Fruit fly (Drosophila melanogaster): ENCODE data around the gene Srp14.

DNA sequence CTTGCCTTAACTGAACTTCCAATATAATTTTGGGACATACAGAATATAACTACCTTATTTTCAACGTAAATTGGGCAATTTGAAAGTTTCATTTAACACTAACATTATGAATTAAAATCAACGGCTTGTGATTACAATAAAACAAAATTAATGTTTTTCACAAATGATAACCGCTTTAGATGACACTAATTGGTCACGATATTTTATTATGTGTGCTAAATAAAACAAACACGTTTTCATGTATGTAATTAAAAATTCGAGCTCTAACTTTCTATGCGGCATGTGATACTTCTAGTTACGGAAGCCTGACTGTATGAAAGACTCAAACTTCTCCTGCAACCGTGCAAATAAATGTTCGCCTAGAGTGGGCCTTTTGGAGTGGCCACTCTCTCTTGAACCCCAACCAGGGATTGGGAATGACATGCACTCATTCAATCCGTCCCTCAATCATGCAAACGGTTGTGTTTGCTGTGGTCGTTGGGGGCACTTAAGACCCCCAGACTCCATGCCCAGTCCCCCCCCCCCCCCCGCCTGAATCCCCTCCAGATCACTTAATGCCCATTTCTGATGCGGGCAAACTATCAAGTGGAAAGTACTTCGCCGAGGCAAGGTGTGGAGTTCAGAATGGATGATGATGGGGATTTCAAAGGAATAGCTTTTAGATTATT, 15.4 kb downstream of the Srp14 start:
- TF ChIP-seq Pif1B (GFP tag; optimal IDR thresholded peaks at IDR 0.05) (no peak), CG15710 (tag; optimal IDR thresholded peaks at IDR 0.05) (no peak), Pif1A (GFP tag; optimal IDR thresholded peaks at IDR 0.05) (no peak), CG8301 (tag; optimal IDR thresholded peaks at IDR 0.05) (peak; percentile 18), CG4496 (GFP tag; IDR thresholded peaks at IDR 0.05) (no peak; the same call in 2 of the 3 replicates), CG9948 (tag; optimal IDR thresholded peaks at IDR 0.05) (no peak), CG8159 (tag; optimal IDR thresholded peaks at IDR 0.05) (peak; percentile 12), CG12605 (GFP tag; IDR thresholded peaks at IDR 0.05) (no peak), CG10348 (GFP tag; IDR thresholded peaks at IDR 0.05) (no peak)

Measured in whole organism, pupa.